Fruit fly (Drosophila melanogaster): Measurements from ENCODE around the gene CG9743.

Gene CG9743

DNA sequence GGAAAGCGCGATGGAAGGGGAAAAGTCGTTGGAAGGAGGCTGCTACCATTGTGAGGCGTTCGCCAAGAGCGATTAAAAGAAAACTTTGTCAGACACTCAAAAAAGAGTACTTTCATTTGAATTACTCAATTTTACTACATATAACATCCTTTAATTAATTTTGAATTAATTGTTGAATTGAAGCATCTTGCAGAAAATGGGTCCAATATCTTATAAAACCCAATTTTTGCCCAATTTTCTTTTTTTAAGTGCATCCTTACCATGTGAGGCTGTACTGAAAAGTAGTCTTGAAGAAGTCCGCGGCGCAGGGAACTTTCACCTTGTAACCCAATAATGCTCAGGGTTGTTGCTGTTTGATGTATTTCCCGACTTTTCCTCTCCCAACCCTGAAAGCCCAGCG is 32.5 kb upstream of the CG9743 start (continued):
- TF ChIP-seq vfl (GFP tag; optimal IDR thresholded peaks at IDR 0.05) (no peak), Dref (GFP tag; IDR thresholded peaks at IDR 0.05) (no peak), CG11560 (tag; IDR thresholded peaks at IDR 0.05) (no peak), bcd (GFP tag; optimal IDR thresholded peaks at IDR 0.05) (peak; percentile 18), nmo (GFP tag; optimal IDR thresholded peaks at IDR 0.05) (peak; percentile 21), sqz (GFP tag; optimal IDR thresholded peaks at IDR 0.05) (peak; percentile 4), CG14014 (GFP tag; IDR thresholded peaks at IDR 0.05) (peak; percentile 23; the same call in 1 of the 2 replicates), CG8388 (GFP tag; optimal IDR thresholded peaks at IDR 0.05) (peak; percentile 46), Sox102F (GFP tag; optimal IDR thresholded peaks at IDR 0.05) (peak; percentile 45), sisA (GFP tag; IDR thresholded peaks at IDR 0.05) (peak; percentile 39; the same call in 1 of the 2 replicates), trem (tag; optimal IDR thresholded peaks at IDR 0.05) (no peak), Hr78 (GFP tag; optimal IDR thresholded peaks at IDR 0.05) (no peak), CG14710 (tag; optimal IDR thresholded peaks at IDR 0.05) (peak; percentile 17), CG6683 (GFP tag; optimal IDR thresholded peaks at IDR 0.05) (peak; percentile 21), Lim3 (GFP tag; IDR thresholded peaks at IDR 0.05) (0 out of 2 replicates have a peak, but pooled peaks have one; percentile 16), CG12769 (tag; optimal IDR thresholded peaks at IDR 0.05) (peak; percentile 17), CG11695 (GFP tag; IDR thresholded peaks at IDR 0.05) (0 out of 3 replicates have a peak, but pooled peaks have one; percentile 36), CG15479 (GFP tag; optimal IDR thresholded peaks at IDR 0.05) (no peak), row (GFP tag; IDR thresholded peaks at IDR 0.05) (peak; percentile 73), klu (GFP tag; IDR thresholded peaks at IDR 0.05) (no peak), eve (GFP tag; optimal IDR thresholded peaks at IDR 0.05) (peak in 1 of 2 experiments; percentile 49), bigmax (GFP tag; optimal IDR thresholded peaks at IDR 0.05) (no peak), CG12744 (GFP tag; optimal IDR thresholded peaks at IDR 0.05) (no peak), scrt (GFP tag; optimal IDR thresholded peaks at IDR 0.05) (peak; percentile 21), CG18262 (tag; optimal IDR thresholded peaks at IDR 0.05) (peak; percentile 44), B-H1 (GFP tag; IDR thresholded peaks at IDR 0.05) (no peak; the same call in 2 of the 3 replicates), CG17385 (GFP tag; optimal IDR thresholded peaks at IDR 0.05) (peak; percentile 31), CG1603 (tag; optimal IDR thresholded peaks at IDR 0.05) (peak; percentile 39), H15 (GFP tag; IDR thresholded peaks at IDR 0.05) (no peak), onecut (GFP tag; IDR thresholded peaks at IDR 0.05) (peak; percentile 40; the same call in 1 of the 2 replicates), cg (GFP tag; optimal IDR thresholded peaks at IDR 0.05) (no peak), pros (GFP tag; optimal IDR thresholded peaks at IDR 0.05) (peak; percentile 86), D (optimal IDR thresholded peaks at IDR 0.05) (no peak), D (GFP tag; optimal IDR thresholded peaks at IDR 0.05) (peak; percentile 8), CG8281 (tag; optimal IDR thresholded peaks at IDR 0.05) (no peak), Hmx (GFP tag; optimal IDR thresholded peaks at IDR 0.05) (no peak), HmgZ (tag; optimal IDR thresholded peaks at IDR 0.05) (peak; percentile 7), HHEX (GFP tag; optimal IDR thresholded peaks at IDR 0.05) (peak; percentile 17), lab (GFP tag; optimal IDR thresholded peaks at IDR 0.05) (peak; percentile 41), Dbx (GFP tag; IDR thresholded peaks at IDR 0.05) (0 out of 3 replicates have a peak, but pooled peaks have one; percentile 49), CG11504 (tag; optimal IDR thresholded peaks at IDR 0.05) (peak; percentile 71), NC2β (GFP tag; optimal IDR thresholded peaks at IDR 0.05) (no peak), CG9437 (GFP tag; optimal IDR thresholded peaks at IDR 0.05) (peak; percentile 2), fru (optimal IDR thresholded peaks at IDR 0.05) (no peak), eyg (GFP tag; optimal IDR thresholded peaks at IDR 0.05) (no peak), z (GFP tag; IDR thresholded peaks at IDR 0.05) (no peak), CG32772 (GFP tag; IDR thresholded peaks at IDR 0.05) (0 out of 2 replicates have a peak, but pooled peaks have one; percentile 10), Doc3 (GFP tag; IDR thresholded peaks at IDR 0.05; ENCODE audit: partially characterized antibody) (no peak), Deaf1 (tag; optimal IDR thresholded peaks at IDR 0.05) (no peak), CG43689 (GFP tag; IDR thresholded peaks at IDR 0.05) (no peak), CG2712 (tag; optimal IDR thresholded peaks at IDR 0.05) (peak; percentile 40)

Measured in whole organism, embryonic.